Fruit fly (Drosophila melanogaster): ENCODE results near the gene CG1578.
A peak's percentile ranks its signal among the peaks of the same experiment; 100 is the strongest.

Gene CG1578

dm6 chrX:11852310-11852709 is 36.0 kb upstream of the CG1578 start, which contains the start of gene p24-1 (continued):
- TF ChIP-seq ssp (GFP tag; IDR thresholded peaks at IDR 0.05) (peak; percentile 23; the same call in 1 of the 2 replicates), CG7839 (tag; optimal IDR thresholded peaks at IDR 0.05) (peak; percentile 25), Max (GFP tag; optimal IDR thresholded peaks at IDR 0.05) (no peak), CG9727 (GFP tag; optimal IDR thresholded peaks at IDR 0.05) (no peak), Poxn (GFP tag; IDR thresholded peaks at IDR 0.05) (no peak), CG3995 (GFP tag; optimal IDR thresholded peaks at IDR 0.05) (peak; percentile 94), lab (GFP tag; optimal IDR thresholded peaks at IDR 0.05) (peak; percentile 65), lov (optimal IDR thresholded peaks at IDR 0.05) (no peak), lov (GFP tag; IDR thresholded peaks at IDR 0.05) (0 out of 3 replicates have a peak, but pooled peaks have one; percentile 22), Trl (optimal IDR thresholded peaks at IDR 0.05) (no peak), Trl (GFP tag; optimal IDR thresholded peaks at IDR 0.05) (peak; percentile 53), shn (GFP tag; optimal IDR thresholded peaks at IDR 0.05) (peak; percentile 40), CHES-1-like (GFP tag; optimal IDR thresholded peaks at IDR 0.05) (peak; percentile 52), CG12769 (tag; optimal IDR thresholded peaks at IDR 0.05) (peak; percentile 30), CoRest (tag; optimal IDR thresholded peaks at IDR 0.05) (peak; percentile 16), grau (tag; optimal IDR thresholded peaks at IDR 0.05) (peak; percentile 40), Bteb2 (GFP tag; optimal IDR thresholded peaks at IDR 0.05) (peak; percentile 7), Rfx (GFP tag; IDR thresholded peaks at IDR 0.05) (peak; percentile 81), CG12744 (GFP tag; optimal IDR thresholded peaks at IDR 0.05) (no peak), CG15514 (GFP tag; optimal IDR thresholded peaks at IDR 0.05) (peak; percentile 86), CG8765 (GFP tag; IDR thresholded peaks at IDR 0.05) (no peak), Elba2 (GFP tag; optimal IDR thresholded peaks at IDR 0.05) (no peak), Usf (GFP tag; optimal IDR thresholded peaks at IDR 0.05) (no peak), Nf-YC (tag; optimal IDR thresholded peaks at IDR 0.05) (peak; percentile 56), CG4707 (GFP tag; optimal IDR thresholded peaks at IDR 0.05) (no peak), HmgD (GFP tag; optimal IDR thresholded peaks at IDR 0.05) (peak; percentile 54), Med (GFP tag) (peak; percentile 95), unc-4 (GFP tag; IDR thresholded peaks at IDR 0.05; ENCODE audit: partially characterized antibody) (peak; percentile 90), Dek (tag; optimal IDR thresholded peaks at IDR 0.05) (no peak), CG9797 (GFP tag; optimal IDR thresholded peaks at IDR 0.05) (peak; percentile 53), emc (GFP tag; optimal IDR thresholded peaks at IDR 0.05) (no peak), gfzf (GFP tag; optimal IDR thresholded peaks at IDR 0.05) (peak; percentile 36), CG17568 (GFP tag; optimal IDR thresholded peaks at IDR 0.05) (no peak), Meics (GFP tag; optimal IDR thresholded peaks at IDR 0.05) (peak; percentile 34), CG11723 (GFP tag; optimal IDR thresholded peaks at IDR 0.05) (no peak), CG10979 (tag; optimal IDR thresholded peaks at IDR 0.05) (peak; percentile 14), pzg (GFP tag; optimal IDR thresholded peaks at IDR 0.05) (peak; percentile 94), sc (optimal IDR thresholded peaks at IDR 0.05) (no peak), sc (GFP tag; optimal IDR thresholded peaks at IDR 0.05) (no peak), CG10147 (GFP tag; optimal IDR thresholded peaks at IDR 0.05) (peak; percentile 1), Antp (GFP tag; optimal IDR thresholded peaks at IDR 0.05) (peak; percentile 39), peb (GFP tag; IDR thresholded peaks at IDR 0.05) (no peak), CkIIα-i1 (GFP tag; IDR thresholded peaks at IDR 0.05) (no peak), CG11085 (GFP tag; IDR thresholded peaks at IDR 0.05) (peak; percentile 35; the same call in 1 of the 2 replicates), Hr78 (GFP tag; optimal IDR thresholded peaks at IDR 0.05) (no peak), lbe (GFP tag; optimal IDR thresholded peaks at IDR 0.05) (peak; percentile 49), MESR4 (GFP tag; optimal IDR thresholded peaks at IDR 0.05) (peak; percentile 86), nom (GFP tag; optimal IDR thresholded peaks at IDR 0.05) (peak; percentile 18), CG4282 (GFP tag; optimal IDR thresholded peaks at IDR 0.05) (no peak), so (GFP tag; IDR thresholded peaks at IDR 0.05) (no peak), lola (GFP tag; optimal IDR thresholded peaks at IDR 0.05) (no peak)

Data from whole organism, embryonic.